Fruit fly (Drosophila melanogaster) whole organism, wandering third instar larva: Measurements from ENCODE around the gene gammaCOP.

Experiments
- Abd-B ChIP-seq: fragments of >200 bp; optimal IDR thresholded peaks from 2 replicates; lab custom pipeline; 2017; ENCODE audit warnings: missing biosample characterization, missing genetic modification characterization
- CG32264 ChIP-seq: fragments of 200-800 bp; sonication (Bioruptor generic); optimal IDR thresholded peaks from 2 replicates; lab custom pipeline; 2016; ENCODE audit warnings: missing biosample characterization, missing genetic modification characterization
- CG9705 ChIP-seq: fragments of 200-800 bp; sonication (Bioruptor generic); optimal IDR thresholded peaks from 2 replicates; lab custom pipeline; 2018; ENCODE audit warnings: missing biosample characterization, mild to moderate bottlenecking, missing genetic modification characterization
- CrebA ChIP-seq: fragments of 200-800 bp; sonication (Bioruptor generic); optimal IDR thresholded peaks from 2 replicates; lab custom pipeline; 2016; ENCODE audit warnings: missing biosample characterization, mild to moderate bottlenecking, missing genetic modification characterization, borderline replicate concordance
- Dfd ChIP-seq: fragments of >200 bp; optimal IDR thresholded peaks from 2 replicates; lab custom pipeline; 2017; ENCODE audit warnings: missing biosample characterization, missing genetic modification characterization
- Dif ChIP-seq: fragments of 200-275, 200-300 bp; sonication (Bioruptor generic); optimal IDR thresholded peaks from 2 replicates; lab custom pipeline; 2018; ENCODE audit warnings: missing biosample characterization, missing genetic modification characterization; ENCODE audit not compliant: partially characterized antibody
- GATAd ChIP-seq: sonication (Bioruptor generic); optimal IDR thresholded peaks from 2 replicates; lab custom pipeline; 2016; ENCODE audit warnings: missing biosample characterization, missing genetic modification characterization
- HLH106 ChIP-seq: fragments of 200-800 bp; optimal IDR thresholded peaks from 3 replicates; lab custom pipeline; 2019; ENCODE audit warnings: missing biosample characterization, mild to moderate bottlenecking, missing genetic modification characterization, moderate library complexity
- Hnf4 ChIP-seq: fragments of 200-800 bp; sonication (Bioruptor generic); optimal IDR thresholded peaks from 2 replicates; lab custom pipeline; 2016; ENCODE audit warnings: missing biosample characterization, mild to moderate bottlenecking, missing genetic modification characterization
- Hr78 ChIP-seq: fragments of >200 bp; optimal IDR thresholded peaks from 2 replicates; lab custom pipeline; 2017; ENCODE audit warnings: missing biosample characterization, missing genetic modification characterization
- Hr83 ChIP-seq: fragments of 200-300 bp; sonication (Bioruptor generic); optimal IDR thresholded peaks from 2 replicates; lab custom pipeline; 2016; ENCODE audit warnings: missing biosample characterization, mild to moderate bottlenecking, missing genetic modification characterization, moderate library complexity; ENCODE audit not compliant: poor library complexity, severe bottlenecking
- Jra ChIP-seq: sonication (Bioruptor generic); optimal IDR thresholded peaks from 2 replicates; lab custom pipeline; 2016; ENCODE audit warnings: missing biosample characterization, missing genetic modification characterization
- Mio ChIP-seq: sonication (Bioruptor generic); optimal IDR thresholded peaks from 2 replicates; lab custom pipeline; 2016; ENCODE audit warnings: missing biosample characterization, missing genetic modification characterization
- Myc ChIP-seq: fragments of >200 bp; optimal IDR thresholded peaks from 2 replicates; lab custom pipeline; 2017
- N ChIP-seq: fragments of >200 bp; optimal IDR thresholded peaks from 2 replicates; lab custom pipeline; 2018; ENCODE audit warnings: missing biosample characterization, missing external identifiers, missing genetic modification characterization
- OdsH ChIP-seq: fragments of 200-800 bp; sonication (Bioruptor generic); optimal IDR thresholded peaks from 2 replicates; lab custom pipeline; 2016; ENCODE audit warnings: missing biosample characterization, mild to moderate bottlenecking, missing genetic modification characterization
- Rel ChIP-seq, 2 experiments: fragments of 200-800 bp; sonication (Bioruptor generic) in 1 of 2; optimal IDR thresholded peaks; 2 replicates in 1 of 2; 3 replicates in 1 of 2; lab custom pipeline; 2016 to 2019; ENCODE audit warnings: mild to moderate bottlenecking in 2 of 2, missing biosample characterization in 2 of 2, missing genetic modification characterization in 2 of 2, moderate library complexity in 1 of 2
- Sp1 ChIP-seq: fragments of 200-800 bp; sonication (Bioruptor generic); optimal IDR thresholded peaks from 3 replicates; lab custom pipeline; 2019; ENCODE audit warnings: missing biosample characterization, mild to moderate bottlenecking, missing genetic modification characterization, moderate library complexity
- Vsx2 ChIP-seq: fragments of 200-300, 225-300 bp; sonication (Bioruptor generic); optimal IDR thresholded peaks from 2 replicates; lab custom pipeline; 2018; ENCODE audit warnings: missing biosample characterization, missing genetic modification characterization; ENCODE audit not compliant: partially characterized antibody
- br ChIP-seq: fragments of 200-800 bp; sonication (Bioruptor generic); optimal IDR thresholded peaks from 2 replicates; lab custom pipeline; 2016; ENCODE audit warnings: missing biosample characterization, missing genetic modification characterization
- brk ChIP-seq: fragments of 200-800 bp; sonication (Bioruptor generic); optimal IDR thresholded peaks from 2 replicates; lab custom pipeline; 2016; ENCODE audit warnings: missing biosample characterization, mild to moderate bottlenecking, missing genetic modification characterization
- dl ChIP-seq, 2 experiments: fragments of 175-275, 200-275 bp in 1 of 2; fragments of 200-275 bp in 1 of 2; sonication (Bioruptor generic); optimal IDR thresholded peaks; lab custom pipeline; 2018; ENCODE audit warnings: mild to moderate bottlenecking in 2 of 2, missing biosample characterization in 2 of 2, missing genetic modification characterization in 2 of 2, moderate library complexity in 2 of 2; ENCODE audit not compliant: partially characterized antibody in 2 of 2, insufficient read depth in 1 of 2
- dmrt93B ChIP-seq: fragments of 200-800 bp; sonication (Bioruptor generic); optimal IDR thresholded peaks from 2 replicates; lab custom pipeline; 2018; ENCODE audit warnings: missing biosample characterization, mild to moderate bottlenecking, missing genetic modification characterization
- dsf ChIP-seq: sonication (Bioruptor generic); optimal IDR thresholded peaks from 2 replicates; lab custom pipeline; 2016; ENCODE audit warnings: missing biosample characterization, missing genetic modification characterization, borderline replicate concordance
- ey ChIP-seq: fragments of 200-800 bp; sonication (Bioruptor generic); optimal IDR thresholded peaks from 2 replicates; lab custom pipeline; 2016; ENCODE audit warnings: missing biosample characterization, missing genetic modification characterization
- foxo ChIP-seq, 2 experiments: fragments of 200-800 bp; sonication (Bioruptor generic); optimal IDR thresholded peaks; 2 replicates in 1 of 2; 3 replicates in 1 of 2; lab custom pipeline; 2016 to 2017; ENCODE audit warnings: missing biosample characterization in 2 of 2, missing genetic modification characterization in 2 of 2
- fru ChIP-seq: fragments of 200-800 bp; sonication (Bioruptor generic); optimal IDR thresholded peaks from 3 replicates; lab custom pipeline; 2016; ENCODE audit warnings: missing biosample characterization, mild to moderate bottlenecking, missing genetic modification characterization
- h ChIP-seq: fragments of 200-800 bp; sonication (Bioruptor generic); optimal IDR thresholded peaks from 3 replicates; lab custom pipeline; 2016; ENCODE audit warnings: missing biosample characterization, mild to moderate bottlenecking, missing genetic modification characterization
- jim ChIP-seq: fragments of 175-275, 200-325 bp; sonication (Bioruptor generic); optimal IDR thresholded peaks from 2 replicates; lab custom pipeline; 2016; ENCODE audit warnings: missing biosample characterization, mild to moderate bottlenecking, missing genetic modification characterization
- lola ChIP-seq: fragments of >200 bp; optimal IDR thresholded peaks from 2 replicates; lab custom pipeline; 2017; ENCODE audit warnings: missing biosample characterization, missing genetic modification characterization
- pan ChIP-seq: fragments of >200 bp; optimal IDR thresholded peaks from 2 replicates; lab custom pipeline; 2017
- psq ChIP-seq: fragments of 200-800 bp; sonication (Bioruptor generic); optimal IDR thresholded peaks from 3 replicates; lab custom pipeline; 2017; ENCODE audit warnings: missing biosample characterization, mild to moderate bottlenecking, missing genetic modification characterization, moderate library complexity
- rgr ChIP-seq: fragments of 200-800 bp; sonication (Bioruptor generic); optimal IDR thresholded peaks from 3 replicates; lab custom pipeline; 2016; ENCODE audit warnings: missing biosample characterization, mild to moderate bottlenecking, missing genetic modification characterization
- sage ChIP-seq: fragments of 200-800 bp; sonication (Bioruptor generic); optimal IDR thresholded peaks from 2 replicates; lab custom pipeline; 2016; ENCODE audit warnings: missing biosample characterization, mild to moderate bottlenecking, missing genetic modification characterization
- sv ChIP-seq: fragments of 200-800 bp; sonication (Bioruptor generic); optimal IDR thresholded peaks from 3 replicates; lab custom pipeline; 2016; ENCODE audit warnings: missing biosample characterization, missing genetic modification characterization
- tai ChIP-seq: sonication (Bioruptor generic); optimal IDR thresholded peaks from 2 replicates; lab custom pipeline; 2016; ENCODE audit warnings: missing biosample characterization, missing genetic modification characterization
- usp ChIP-seq: fragments of >200 bp; optimal IDR thresholded peaks from 2 replicates; lab custom pipeline; 2017; ENCODE audit warnings: missing biosample characterization, missing genetic modification characterization
- woc ChIP-seq: sonication (Bioruptor generic); optimal IDR thresholded peaks from 2 replicates; lab custom pipeline; 2016; ENCODE audit warnings: missing biosample characterization, mild to moderate bottlenecking, missing genetic modification characterization

Gene gammaCOP

DNA sequence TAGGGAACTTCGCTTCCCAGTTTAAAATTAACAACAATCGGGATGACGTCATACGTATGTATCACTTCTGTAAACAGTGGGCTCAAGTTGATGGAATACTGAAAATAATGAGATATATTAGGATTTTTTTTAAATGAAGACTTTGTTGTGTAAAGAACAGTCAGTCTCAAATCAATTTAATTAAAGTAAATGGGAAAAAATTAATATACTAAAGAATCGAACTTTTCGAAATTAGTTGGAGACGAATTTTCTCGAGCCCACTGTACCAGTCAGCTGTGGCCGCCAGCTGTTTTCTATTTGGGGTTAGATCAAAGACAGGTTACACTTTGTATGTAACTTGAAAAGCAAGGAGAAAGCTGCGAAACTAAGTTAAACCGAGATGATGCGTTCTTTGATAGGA is 16.4 kb downstream of the gammaCOP start, which contains the start of gene CG1635:
TSS of gene CG1635 (plus strand) at position 300 of the 400 bp plus-strand sequence.
- peak; percentile 97 for TF ChIP-seq CG9705
- peak; percentile 93 for TF ChIP-seq GATAd
- TF ChIP-seq Rel (GFP tag; optimal IDR thresholded peaks at IDR 0.05; lab: Kevin White, UChicago), result peak; percentile 87
- peak; percentile 92 for TF ChIP-seq Rel (tag; optimal IDR thresholded peaks at IDR 0.05; lab: Kevin White, UChicago)
- TF ChIP-seq jim (GFP tag; lab: Kevin White, UChicago), result no peak
- no peak for TF ChIP-seq sage (GFP tag; lab: Kevin White, UChicago)
- TF ChIP-seq Hnf4, result no peak
- TF ChIP-seq br (GFP tag; lab: Kevin White, UChicago), result peak; percentile 99
- TF ChIP-seq HLH106 (tag; lab: Kevin White, UChicago), result peak; percentile 99
- peak; percentile 99 for TF ChIP-seq rgr (GFP tag; lab: Kevin White, UChicago)
- peak; percentile 98 for TF ChIP-seq sv (GFP tag; lab: Kevin White, UChicago)
- TF ChIP-seq lola (GFP tag; lab: Kevin White, UChicago), result no peak
- peak; percentile 67 for TF ChIP-seq Hr83 (GFP tag; lab: Kevin White, UChicago)
- TF ChIP-seq h, result peak; percentile 97
- no peak for TF ChIP-seq N (GFP tag; lab: Kevin White, UChicago)
- TF ChIP-seq CG32264 (GFP tag; lab: Kevin White, UChicago), result peak; percentile 97
- peak; percentile 96 for TF ChIP-seq dsf (GFP tag; lab: Kevin White, UChicago)
- TF ChIP-seq Hr78 (GFP tag; lab: Kevin White, UChicago), result no peak
- TF ChIP-seq Vsx2 (GFP tag; lab: Kevin White, UChicago), result no peak
- no peak for TF ChIP-seq Mio (GFP tag; lab: Kevin White, UChicago)
- no peak for TF ChIP-seq Jra (GFP tag; lab: Kevin White, UChicago)
- TF ChIP-seq ey (GFP tag; lab: Kevin White, UChicago), result peak; percentile 97
- TF ChIP-seq OdsH (GFP tag; lab: Kevin White, UChicago), result peak; percentile 98
- peak; percentile 97 for TF ChIP-seq fru
- TF ChIP-seq psq (GFP tag; lab: Kevin White, UChicago), result peak; percentile 97
- peak; percentile 95 to 99 for TF ChIP-seq foxo (GFP tag; optimal IDR thresholded peaks at IDR 0.05; lab: Kevin White, UChicago)
- peak; percentile 95 for TF ChIP-seq dmrt93B (GFP tag; lab: Kevin White, UChicago)
- no peak for TF ChIP-seq Myc (lab: Kevin White, UChicago)
- peak; percentile 99 for TF ChIP-seq Sp1 (GFP tag; lab: Kevin White, UChicago)

DNA sequence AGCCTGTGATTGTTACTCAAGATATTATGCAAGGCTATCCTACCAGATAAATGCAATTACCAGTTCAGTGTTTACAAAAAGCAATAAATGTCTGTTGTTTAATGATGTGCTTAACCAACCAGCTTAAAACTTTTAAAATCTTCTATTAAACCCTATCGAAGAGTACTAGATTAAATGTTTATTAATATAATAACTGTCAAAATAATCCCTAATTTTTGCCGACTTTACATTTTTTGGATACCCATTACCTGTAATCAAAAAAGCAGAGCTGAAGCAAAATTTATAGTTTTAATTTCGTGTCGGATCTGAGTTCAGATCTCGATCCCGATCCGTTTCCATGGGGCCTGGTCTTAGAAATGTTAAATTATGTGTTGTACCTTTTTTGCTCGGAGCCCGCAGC is 18.3 kb downstream of the gammaCOP start, which contains the start of gene CG1638:
TSS of gene CG1638 (plus strand) at position 301 of the 400 bp plus-strand sequence.
- no peak for TF ChIP-seq dsf (GFP tag; lab: Kevin White, UChicago)
- no peak for TF ChIP-seq Hnf4

DNA sequence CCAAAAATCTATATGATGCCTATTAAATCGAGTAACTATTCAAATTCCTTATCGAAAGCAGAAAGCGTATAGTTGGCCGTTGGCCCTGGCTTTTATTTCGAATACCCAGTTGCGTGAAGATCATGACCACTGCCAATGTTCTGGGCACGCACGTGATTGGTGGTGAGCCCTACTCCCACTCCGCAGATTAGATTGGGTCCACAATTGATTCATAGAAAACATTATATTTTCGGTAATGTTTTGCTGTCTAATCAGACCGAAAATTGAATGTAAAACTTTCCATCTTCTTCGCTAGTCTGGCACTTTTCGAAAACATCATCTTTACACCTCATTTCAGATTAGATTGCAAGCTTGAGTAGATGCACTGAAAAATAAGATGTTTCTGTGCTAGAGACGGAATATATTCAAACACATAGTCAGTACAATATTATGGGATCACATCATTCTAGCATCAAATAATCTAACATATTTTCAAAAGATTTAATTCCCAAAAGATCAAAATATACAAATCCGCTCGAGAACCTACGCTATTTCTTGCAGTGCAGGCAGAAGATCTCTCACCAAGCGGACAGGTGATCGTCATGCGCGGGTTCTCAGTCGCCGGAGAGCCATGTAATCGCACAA is 20.4 kb downstream of the gammaCOP start, which contains the start of gene CG1774:
TSS of gene CG1774 (plus strand) at position 548 of the 624 bp plus-strand sequence.
- no peak for TF ChIP-seq dl (GFP tag; optimal IDR thresholded peaks at IDR 0.05; lab: Kevin White, UChicago; ENCODE audit: insufficient read depth in 1 of 2, partially characterized antibody in 2 of 2)
- no peak for TF ChIP-seq tai (GFP tag; lab: Kevin White, UChicago)
- TF ChIP-seq N (GFP tag; lab: Kevin White, UChicago), result no peak
- peak; percentile 49 for TF ChIP-seq sage (GFP tag; lab: Kevin White, UChicago)
- TF ChIP-seq foxo (GFP tag; optimal IDR thresholded peaks at IDR 0.05; lab: Kevin White, UChicago), result peak; percentile 78 to 90
- TF ChIP-seq CG32264 (GFP tag; lab: Kevin White, UChicago), result peak; percentile 53
- TF ChIP-seq jim (GFP tag; lab: Kevin White, UChicago), result no peak
- TF ChIP-seq Sp1 (GFP tag; lab: Kevin White, UChicago), result peak; percentile 75
- TF ChIP-seq br (GFP tag; lab: Kevin White, UChicago), result peak; percentile 90
- TF ChIP-seq Hnf4, result peak; percentile 83
- peak; percentile 58 for TF ChIP-seq HLH106 (tag; lab: Kevin White, UChicago)
- no peak for TF ChIP-seq usp (GFP tag; lab: Kevin White, UChicago)
- peak; percentile 94 for TF ChIP-seq fru
- TF ChIP-seq Hr78 (GFP tag; lab: Kevin White, UChicago), result no peak
- TF ChIP-seq psq (GFP tag; lab: Kevin White, UChicago), result peak; percentile 75
- TF ChIP-seq brk (GFP tag; lab: Kevin White, UChicago), result peak; percentile 79
- no peak for TF ChIP-seq CrebA
- TF ChIP-seq Rel (GFP tag; optimal IDR thresholded peaks at IDR 0.05; lab: Kevin White, UChicago), result peak; percentile 66
- peak; percentile 10 for TF ChIP-seq Rel (tag; optimal IDR thresholded peaks at IDR 0.05; lab: Kevin White, UChicago)
- no peak for TF ChIP-seq Abd-B (GFP tag; lab: Kevin White, UChicago)
- no peak for TF ChIP-seq GATAd
- peak; percentile 44 for TF ChIP-seq Mio (GFP tag; lab: Kevin White, UChicago)
- no peak for TF ChIP-seq Dif (GFP tag; lab: Kevin White, UChicago)
- peak; percentile 43 for TF ChIP-seq Hr83 (GFP tag; lab: Kevin White, UChicago)
- TF ChIP-seq ey (GFP tag; lab: Kevin White, UChicago), result peak; percentile 90
- TF ChIP-seq h, result peak; percentile 93
- peak; percentile 47 for TF ChIP-seq sv (GFP tag; lab: Kevin White, UChicago)
- no peak for TF ChIP-seq pan (lab: Kevin White, UChicago)
- no peak for TF ChIP-seq lola (GFP tag; lab: Kevin White, UChicago)
- TF ChIP-seq dmrt93B (GFP tag; lab: Kevin White, UChicago), result peak; percentile 17
- peak; percentile 89 for TF ChIP-seq OdsH (GFP tag; lab: Kevin White, UChicago)
- no peak for TF ChIP-seq Myc (lab: Kevin White, UChicago)
- peak; percentile 90 for TF ChIP-seq rgr (GFP tag; lab: Kevin White, UChicago)
- peak; percentile 60 for TF ChIP-seq Jra (GFP tag; lab: Kevin White, UChicago)
- TF ChIP-seq woc, result peak; percentile 56
- no peak for TF ChIP-seq Vsx2 (GFP tag; lab: Kevin White, UChicago)
- no peak for TF ChIP-seq CG9705
- TF ChIP-seq Dfd (GFP tag; lab: Kevin White, UChicago), result no peak
- no peak for TF ChIP-seq dsf (GFP tag; lab: Kevin White, UChicago)
